Fruit fly (Drosophila melanogaster): Measurements from ENCODE around the gene IntS11.

IntS11 gene

dm6 chr3R:29737891-29738290 lies 7.2 kb upstream of the IntS11 start, which contains the start of gene Gnpnat (continued):
- no peak for TF ChIP-seq NFAT (GFP tag; IDR thresholded peaks at IDR 0.05)
- no peak for TF ChIP-seq CG6272 (GFP tag; IDR thresholded peaks at IDR 0.05)
- no peak for TF ChIP-seq chn (GFP tag; optimal IDR thresholded peaks at IDR 0.05)
- no peak for TF ChIP-seq br (optimal IDR thresholded peaks at IDR 0.05)
- no peak for TF ChIP-seq CG30020 (tag; optimal IDR thresholded peaks at IDR 0.05)
- TF ChIP-seq stc (GFP tag; IDR thresholded peaks at IDR 0.05), result no peak
- TF ChIP-seq CG16863 (GFP tag; optimal IDR thresholded peaks at IDR 0.05), result no peak
- no peak for TF ChIP-seq CG1792 (GFP tag; optimal IDR thresholded peaks at IDR 0.05)
- TF ChIP-seq CG5953 (GFP tag; IDR thresholded peaks at IDR 0.05), result no peak
- TF ChIP-seq Lim3 (GFP tag; IDR thresholded peaks at IDR 0.05), result no peak
- TF ChIP-seq CG18011 (GFP tag; optimal IDR thresholded peaks at IDR 0.05), result no peak
- TF ChIP-seq CG10979 (tag; optimal IDR thresholded peaks at IDR 0.05), result peak; percentile 62
- no peak for TF ChIP-seq CG4707 (GFP tag; optimal IDR thresholded peaks at IDR 0.05)
- TF ChIP-seq CG1602 (GFP tag; optimal IDR thresholded peaks at IDR 0.05), result peak; percentile 32
- TF ChIP-seq Sox100B (GFP tag; optimal IDR thresholded peaks at IDR 0.05), result no peak
- TF ChIP-seq Ptx1 (GFP tag; IDR thresholded peaks at IDR 0.05), result no peak
- peak; percentile 73 for TF ChIP-seq Meics (GFP tag; optimal IDR thresholded peaks at IDR 0.05)
- no peak for TF ChIP-seq ERR (GFP tag; optimal IDR thresholded peaks at IDR 0.05)
- TF ChIP-seq pum (GFP tag; optimal IDR thresholded peaks at IDR 0.05), result no peak
- TF ChIP-seq NfI (GFP tag; optimal IDR thresholded peaks at IDR 0.05), result peak; percentile 48
- no peak for TF ChIP-seq CG9215 (GFP tag; IDR thresholded peaks at IDR 0.05)
- peak; percentile 6 for TF ChIP-seq Hr3 (GFP tag; optimal IDR thresholded peaks at IDR 0.05)
- TF ChIP-seq ato (GFP tag; IDR thresholded peaks at IDR 0.05; ENCODE audit: partially characterized antibody), result no peak
- no peak for TF ChIP-seq trh (GFP tag; optimal IDR thresholded peaks at IDR 0.05)
- no peak for TF ChIP-seq CG3163 (GFP tag; optimal IDR thresholded peaks at IDR 0.05)
- peak; percentile 29 for TF ChIP-seq CG6854 (GFP tag; optimal IDR thresholded peaks at IDR 0.05)
- no peak for TF ChIP-seq CG12236 (GFP tag; optimal IDR thresholded peaks at IDR 0.05)
- no peak for TF ChIP-seq ash1 (GFP tag; optimal IDR thresholded peaks at IDR 0.05)
- no peak for TF ChIP-seq kah (GFP tag; optimal IDR thresholded peaks at IDR 0.05)
- peak; percentile 37 for TF ChIP-seq CG15514 (GFP tag; optimal IDR thresholded peaks at IDR 0.05)
- no peak for TF ChIP-seq sna (GFP tag; IDR thresholded peaks at IDR 0.05; ENCODE audit: partially characterized antibody)
- no peak for TF ChIP-seq gsb (GFP tag; IDR thresholded peaks at IDR 0.05)
- peak; percentile 61 for TF ChIP-seq CG6813 (GFP tag; optimal IDR thresholded peaks at IDR 0.05)
- TF ChIP-seq CG10959 (GFP tag; IDR thresholded peaks at IDR 0.05), result no peak
- no peak for TF ChIP-seq CG8281 (tag; optimal IDR thresholded peaks at IDR 0.05)
- TF ChIP-seq CG4282 (GFP tag; optimal IDR thresholded peaks at IDR 0.05), result no peak
- no peak for TF ChIP-seq Dip2 (GFP tag; IDR thresholded peaks at IDR 0.05)
- no peak for TF ChIP-seq E2f1 (GFP tag; IDR thresholded peaks at IDR 0.05)
- no peak for TF ChIP-seq NK7.1 (GFP tag; optimal IDR thresholded peaks at IDR 0.05)
- TF ChIP-seq CG6791 (GFP tag; IDR thresholded peaks at IDR 0.05; ENCODE audit: partially characterized antibody), result no peak
- no peak for TF ChIP-seq pb (GFP tag; optimal IDR thresholded peaks at IDR 0.05)
- TF ChIP-seq z (GFP tag; IDR thresholded peaks at IDR 0.05), result no peak
- no peak for TF ChIP-seq CG1024 (GFP tag; IDR thresholded peaks at IDR 0.05)
- TF ChIP-seq lab (GFP tag; optimal IDR thresholded peaks at IDR 0.05), result peak; percentile 77
- TF ChIP-seq tup (GFP tag; optimal IDR thresholded peaks at IDR 0.05), result no peak
- TF ChIP-seq hbn (GFP tag; IDR thresholded peaks at IDR 0.05; ENCODE audit: partially characterized antibody), result no peak
- no peak for TF ChIP-seq zfh1 (GFP tag; IDR thresholded peaks at IDR 0.05)
- TF ChIP-seq CG12659 (GFP tag; optimal IDR thresholded peaks at IDR 0.05), result peak; percentile 55
- peak; percentile 21 for TF ChIP-seq CG12769 (tag; optimal IDR thresholded peaks at IDR 0.05)
- TF ChIP-seq CG1603 (tag; optimal IDR thresholded peaks at IDR 0.05), result peak; percentile 74
- TF ChIP-seq dmrt11E (tag; optimal IDR thresholded peaks at IDR 0.05), result peak; percentile 51
- TF ChIP-seq cg (GFP tag; optimal IDR thresholded peaks at IDR 0.05), result no peak

All from whole organism, embryonic.